Comparison of ENCODE assay signal across 4 fruit fly cellular contexts in genomic region chr3L:12843056-12843799, dm6.
A peak's percentile ranks its signal among the peaks of the same experiment; 100 is the strongest.
TF ChIP-seq lines count a peak whose summit lies in the region.

nebu (minus strand) TSS chr3L:12843106.

TF ChIP-seq in whole organism, adult, 20 proteins besides CTCF, POLR2A, EP300 and RAD21 (continued from another document):
- TF ChIP-seq CG7045 (GFP tag; optimal IDR thresholded peaks at IDR 0.05; lab: Kevin White, UChicago) (peak; percentile 99), CG1620 (GFP tag; optimal IDR thresholded peaks at IDR 0.05; lab: Kevin White, UChicago) (peak; percentile 97)

TF ChIP-seq in whole organism, embryonic, 481 proteins besides CTCF, POLR2A, EP300 and RAD21 (continued from another document and continues in another):
- TF ChIP-seq CG11456 (GFP tag; IDR thresholded peaks at IDR 0.05; lab: Robert Waterston, UW): peak; percentile 97
- no peak for TF ChIP-seq Hr78 (GFP tag; optimal IDR thresholded peaks at IDR 0.05; lab: Kevin White, UChicago)
- TF ChIP-seq CG8765 (GFP tag; IDR thresholded peaks at IDR 0.05; lab: Robert Waterston, UW): no peak
- peak; percentile 97 for TF ChIP-seq Hand (GFP tag; optimal IDR thresholded peaks at IDR 0.05; lab: Kevin White, UChicago)
- TF ChIP-seq CG6654 (GFP tag; optimal IDR thresholded peaks at IDR 0.05; lab: Kevin White, UChicago): peak; percentile 69
- TF ChIP-seq CG6765 (GFP tag; optimal IDR thresholded peaks at IDR 0.05; lab: Kevin White, UChicago): peak; percentile 94
- TF ChIP-seq tio (GFP tag; optimal IDR thresholded peaks at IDR 0.05; lab: Kevin White, UChicago): peak; percentile 94
- TF ChIP-seq cas (GFP tag; IDR thresholded peaks at IDR 0.05; lab: Robert Waterston, UW): peak; percentile 92
- TF ChIP-seq kay (GFP tag; optimal IDR thresholded peaks at IDR 0.05; lab: Kevin White, UChicago): peak; percentile 94
- peak; percentile 99 for TF ChIP-seq slbo (GFP tag; IDR thresholded peaks at IDR 0.05; lab: Robert Waterston, UW)
- TF ChIP-seq gfzf (GFP tag; optimal IDR thresholded peaks at IDR 0.05; lab: Kevin White, UChicago): peak; percentile 17
- peak; percentile 84 for TF ChIP-seq run (tag; optimal IDR thresholded peaks at IDR 0.05; lab: Kevin White, UChicago)
- TF ChIP-seq CG8388 (GFP tag; optimal IDR thresholded peaks at IDR 0.05; lab: Kevin White, UChicago): peak; percentile 84
- TF ChIP-seq CG2678 (tag; optimal IDR thresholded peaks at IDR 0.05; lab: Kevin White, UChicago): peak; percentile 97
- TF ChIP-seq Ssrp (tag; optimal IDR thresholded peaks at IDR 0.05; lab: Kevin White, UChicago): peak; percentile 83
- peak; percentile 93 for TF ChIP-seq Nf-YA (GFP tag; IDR thresholded peaks at IDR 0.05; lab: Robert Waterston, UW)
- peak; percentile 95 for TF ChIP-seq CG1647 (GFP tag; optimal IDR thresholded peaks at IDR 0.05; lab: Kevin White, UChicago)
- no peak; the same call in 1 of the 2 replicates for TF ChIP-seq CG4730 (GFP tag; IDR thresholded peaks at IDR 0.05; lab: Robert Waterston, UW)
- TF ChIP-seq dysf (GFP tag; IDR thresholded peaks at IDR 0.05; lab: Robert Waterston, UW): peak; percentile 98
- no peak for TF ChIP-seq dan (GFP tag; IDR thresholded peaks at IDR 0.05; lab: Robert Waterston, UW)
- TF ChIP-seq mirr (GFP tag; optimal IDR thresholded peaks at IDR 0.05; lab: Kevin White, UChicago): peak; percentile 88
- peak; percentile 98 for TF ChIP-seq CG3281 (GFP tag; optimal IDR thresholded peaks at IDR 0.05; lab: Kevin White, UChicago)
- peak; percentile 96 for TF ChIP-seq Xrp1 (GFP tag; IDR thresholded peaks at IDR 0.05; lab: Robert Waterston, UW)
- TF ChIP-seq dmrt99B (tag; optimal IDR thresholded peaks at IDR 0.05; lab: Kevin White, UChicago): peak; percentile 96
- peak; percentile 95 for TF ChIP-seq CG17328 (GFP tag; IDR thresholded peaks at IDR 0.05; lab: Robert Waterston, UW)
- no peak for TF ChIP-seq hkb (optimal IDR thresholded peaks at IDR 0.05; lab: Kevin White, UChicago)
- peak; percentile 97 for TF ChIP-seq hkb (GFP tag; IDR thresholded peaks at IDR 0.05; lab: Robert Waterston, UW)
- TF ChIP-seq NFAT (GFP tag; IDR thresholded peaks at IDR 0.05; lab: Robert Waterston, UW): peak; percentile 96
- TF ChIP-seq Bgb (GFP tag; IDR thresholded peaks at IDR 0.05; lab: Robert Waterston, UW; ENCODE audit: partially characterized antibody): no peak; the same call in 1 of the 2 replicates
- TF ChIP-seq trh (GFP tag; optimal IDR thresholded peaks at IDR 0.05; lab: Kevin White, UChicago): peak; percentile 81
- peak; percentile 83 for TF ChIP-seq Mes4 (GFP tag; optimal IDR thresholded peaks at IDR 0.05; lab: Kevin White, UChicago)
- peak; percentile 96 for TF ChIP-seq B-H2 (GFP tag; optimal IDR thresholded peaks at IDR 0.05; lab: Kevin White, UChicago)
- peak; percentile 89 for TF ChIP-seq bowl (GFP tag; IDR thresholded peaks at IDR 0.05; lab: Robert Waterston, UW)
- TF ChIP-seq ems (GFP tag; optimal IDR thresholded peaks at IDR 0.05; lab: Kevin White, UChicago): peak; percentile 95
- TF ChIP-seq CG6254 (GFP tag; optimal IDR thresholded peaks at IDR 0.05; lab: Kevin White, UChicago): peak; percentile 85
- peak; percentile 95 for TF ChIP-seq CG13296 (GFP tag; optimal IDR thresholded peaks at IDR 0.05; lab: Kevin White, UChicago)
- peak; percentile 93 for TF ChIP-seq Chrac-16 (GFP tag; optimal IDR thresholded peaks at IDR 0.05; lab: Kevin White, UChicago)
- peak; percentile 96 for TF ChIP-seq Xbp1 (GFP tag; optimal IDR thresholded peaks at IDR 0.05; lab: Kevin White, UChicago)
- peak; percentile 99 for TF ChIP-seq CG32532 (GFP tag; IDR thresholded peaks at IDR 0.05; lab: Robert Waterston, UW)
- peak; percentile 93 for TF ChIP-seq Poxn (GFP tag; IDR thresholded peaks at IDR 0.05; lab: Robert Waterston, UW)
- TF ChIP-seq CG13123 (GFP tag; optimal IDR thresholded peaks at IDR 0.05; lab: Kevin White, UChicago): peak; percentile 81
- TF ChIP-seq crc (GFP tag; optimal IDR thresholded peaks at IDR 0.05; lab: Kevin White, UChicago): peak; percentile 95
- peak; percentile 87 for TF ChIP-seq Vsx1 (GFP tag; optimal IDR thresholded peaks at IDR 0.05; lab: Kevin White, UChicago)

TF ChIP-seq in whole organism, prepupa, 60 proteins besides CTCF, POLR2A, EP300 and RAD21 (continued from another document):
- TF ChIP-seq CG9139 (GFP tag; optimal IDR thresholded peaks at IDR 0.05; lab: Kevin White, UChicago) (peak; percentile 91), Lpt (GFP tag; optimal IDR thresholded peaks at IDR 0.05; lab: Kevin White, UChicago) (peak; percentile 96), svp (GFP tag; lab: Kevin White, UChicago) (peak; percentile 100), Sox15 (GFP tag; optimal IDR thresholded peaks at IDR 0.05; lab: Kevin White, UChicago) (peak; percentile 98), CG32006 (GFP tag; optimal IDR thresholded peaks at IDR 0.05; lab: Kevin White, UChicago) (peak; percentile 97), CG34406 (GFP tag; optimal IDR thresholded peaks at IDR 0.05; lab: Kevin White, UChicago) (peak; percentile 99), Hr38 (GFP tag; optimal IDR thresholded peaks at IDR 0.05; lab: Kevin White, UChicago) (peak; percentile 61), Eip78C (GFP tag; lab: Kevin White, UChicago) (peak; percentile 100), Sox102F (GFP tag; optimal IDR thresholded peaks at IDR 0.05; lab: Kevin White, UChicago) (peak; percentile 99), achi (GFP tag; optimal IDR thresholded peaks at IDR 0.05; lab: Kevin White, UChicago) (peak; percentile 98), OdsH (GFP tag; optimal IDR thresholded peaks at IDR 0.05; lab: Kevin White, UChicago) (peak; percentile 99), CG10669 (GFP tag; optimal IDR thresholded peaks at IDR 0.05; lab: Kevin White, UChicago) (peak; percentile 97), fd59A (GFP tag; optimal IDR thresholded peaks at IDR 0.05; lab: Kevin White, UChicago) (peak; percentile 96), CG1621 (tag; optimal IDR thresholded peaks at IDR 0.05; lab: Kevin White, UChicago) (peak; percentile 97), Ets96B (tag; optimal IDR thresholded peaks at IDR 0.05; lab: Kevin White, UChicago) (peak; percentile 97), CG6163 (GFP tag; IDR thresholded peaks at IDR 0.05; lab: Robert Waterston, UW) (peak; percentile 99), dsx (GFP tag; optimal IDR thresholded peaks at IDR 0.05; lab: Kevin White, UChicago; ENCODE audit: poor library complexity, severe bottlenecking) (peak; percentile 98), Eip93F (GFP tag; optimal IDR thresholded peaks at IDR 0.05; lab: Kevin White, UChicago) (peak; percentile 97), CG3032 (tag; optimal IDR thresholded peaks at IDR 0.05; lab: Kevin White, UChicago) (peak; percentile 96), dac (GFP tag; optimal IDR thresholded peaks at IDR 0.05; lab: Kevin White, UChicago) (peak; percentile 90), spab (GFP tag; optimal IDR thresholded peaks at IDR 0.05; lab: Kevin White, UChicago) (peak; percentile 96), CG3919 (GFP tag; optimal IDR thresholded peaks at IDR 0.05; lab: Kevin White, UChicago) (peak; percentile 99), CG6808 (GFP tag; optimal IDR thresholded peaks at IDR 0.05; lab: Kevin White, UChicago) (peak; percentile 95), Smox (GFP tag; optimal IDR thresholded peaks at IDR 0.05; lab: Kevin White, UChicago) (peak; percentile 99), CG6792 (GFP tag; optimal IDR thresholded peaks at IDR 0.05; lab: Kevin White, UChicago) (peak; percentile 99), Gug (GFP tag; IDR thresholded peaks at IDR 0.05; lab: Robert Waterston, UW) (peak; percentile 97), fkh (GFP tag; optimal IDR thresholded peaks at IDR 0.05; lab: Kevin White, UChicago) (peak; percentile 81), acj6 (GFP tag; optimal IDR thresholded peaks at IDR 0.05; lab: Kevin White, UChicago) (peak; percentile 99), CG8319 (GFP tag; optimal IDR thresholded peaks at IDR 0.05; lab: Kevin White, UChicago) (peak; percentile 98), fd85E (GFP tag; optimal IDR thresholded peaks at IDR 0.05; lab: Kevin White, UChicago) (peak; percentile 96), Blimp-1 (GFP tag; optimal IDR thresholded peaks at IDR 0.05; lab: Kevin White, UChicago) (peak; percentile 95), salr (GFP tag; optimal IDR thresholded peaks at IDR 0.05; lab: Kevin White, UChicago) (peak; percentile 95 to 96), CG6854 (GFP tag; optimal IDR thresholded peaks at IDR 0.05; lab: Kevin White, UChicago) (peak; percentile 98), CG10631 (GFP tag; optimal IDR thresholded peaks at IDR 0.05; lab: Kevin White, UChicago) (peak; percentile 98), Hr4 (GFP tag; optimal IDR thresholded peaks at IDR 0.05; lab: Kevin White, UChicago) (peak; percentile 98), ss (GFP tag; optimal IDR thresholded peaks at IDR 0.05; lab: Kevin White, UChicago) (peak; percentile 95 to 97), CG31627 (GFP tag; optimal IDR thresholded peaks at IDR 0.05; lab: Kevin White, UChicago) (peak; percentile 99), Met (GFP tag; optimal IDR thresholded peaks at IDR 0.05; lab: Kevin White, UChicago) (peak; percentile 99), lz (GFP tag; optimal IDR thresholded peaks at IDR 0.05; lab: Kevin White, UChicago) (peak; percentile 99), Eip75B (GFP tag; optimal IDR thresholded peaks at IDR 0.05; lab: Kevin White, UChicago) (peak; percentile 99), pdm3 (GFP tag; optimal IDR thresholded peaks at IDR 0.05; lab: Kevin White, UChicago) (peak; percentile 98)

TF ChIP-seq in whole organism, wandering third instar larva, 38 proteins besides CTCF, POLR2A, EP300 and RAD21 (continued from another document):
- peak; percentile 74 for TF ChIP-seq Hr83 (GFP tag; optimal IDR thresholded peaks at IDR 0.05; lab: Kevin White, UChicago; ENCODE audit: poor library complexity, severe bottlenecking)
- peak; percentile 91 for TF ChIP-seq Mio (GFP tag; optimal IDR thresholded peaks at IDR 0.05; lab: Kevin White, UChicago)
- peak; percentile 99 for TF ChIP-seq h (GFP tag; optimal IDR thresholded peaks at IDR 0.05; lab: Kevin White, UChicago)
- TF ChIP-seq tai (GFP tag; optimal IDR thresholded peaks at IDR 0.05; lab: Kevin White, UChicago): peak; percentile 95
- no peak for TF ChIP-seq Hr78 (GFP tag; optimal IDR thresholded peaks at IDR 0.05; lab: Kevin White, UChicago)
- peak; percentile 96 for TF ChIP-seq woc (GFP tag; optimal IDR thresholded peaks at IDR 0.05; lab: Kevin White, UChicago)
- TF ChIP-seq GATAd (GFP tag; optimal IDR thresholded peaks at IDR 0.05; lab: Kevin White, UChicago): peak; percentile 88
- peak; percentile 87 for TF ChIP-seq CrebA (GFP tag; optimal IDR thresholded peaks at IDR 0.05; lab: Kevin White, UChicago; ENCODE audit: borderline replicate concordance)
- peak; percentile 95 for TF ChIP-seq sage (GFP tag; optimal IDR thresholded peaks at IDR 0.05; lab: Kevin White, UChicago)
- peak; percentile 99 for TF ChIP-seq OdsH (GFP tag; optimal IDR thresholded peaks at IDR 0.05; lab: Kevin White, UChicago)
- TF ChIP-seq dmrt93B (GFP tag; optimal IDR thresholded peaks at IDR 0.05; lab: Kevin White, UChicago): peak; percentile 97
- TF ChIP-seq CG32264 (GFP tag; optimal IDR thresholded peaks at IDR 0.05; lab: Kevin White, UChicago): peak; percentile 98
- TF ChIP-seq fru (GFP tag; optimal IDR thresholded peaks at IDR 0.05; lab: Kevin White, UChicago): peak; percentile 99
- peak; percentile 96 to 99 for TF ChIP-seq foxo (GFP tag; optimal IDR thresholded peaks at IDR 0.05; lab: Kevin White, UChicago)
- no peak for TF ChIP-seq Dif (GFP tag; optimal IDR thresholded peaks at IDR 0.05; lab: Kevin White, UChicago; ENCODE audit: partially characterized antibody)
- TF ChIP-seq lola (GFP tag; optimal IDR thresholded peaks at IDR 0.05; lab: Kevin White, UChicago): no peak
